Worm (Caenorhabditis elegans): ENCODE data around the gene F37A4.3.

DNA sequence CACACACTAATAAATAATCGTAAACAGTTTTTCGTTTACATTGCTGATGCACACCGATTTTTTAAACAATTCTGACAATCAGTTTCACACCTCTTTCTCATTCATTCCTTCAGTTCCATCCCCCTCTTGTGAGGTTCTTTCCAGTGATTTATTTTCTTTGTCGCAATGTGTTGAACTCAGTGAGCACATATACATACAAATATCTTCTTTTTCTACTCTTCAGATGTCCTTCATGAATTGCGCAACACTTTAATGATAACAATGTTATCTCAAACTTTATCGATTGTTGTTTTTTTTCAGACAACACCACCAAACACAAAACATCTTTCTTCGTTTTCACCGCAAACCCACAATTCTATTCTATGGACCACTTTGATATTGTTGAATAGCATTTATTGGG, 27.6 kb downstream of the F37A4.3 start, which contains the start of gene dig-1:
- TF ChIP-seq ceh-22 (tag; optimal IDR thresholded peaks at IDR 0.05) = no peak
- TF ChIP-seq dve-1 (tag; optimal IDR thresholded peaks at IDR 0.05) = no peak
- TF ChIP-seq dmd-4 (tag; optimal IDR thresholded peaks at IDR 0.05; ENCODE audit: borderline replicate concordance) = no peak
- no peak for TF ChIP-seq pha-2 (tag; optimal IDR thresholded peaks at IDR 0.05)
- no peak for TF ChIP-seq pha-4 (tag; optimal IDR thresholded peaks at IDR 0.05)
- no peak for TF ChIP-seq ceh-19 (GFP tag; optimal IDR thresholded peaks at IDR 0.05)

All from whole organism, late embryonic.